Worm (Caenorhabditis elegans) whole organism, young adult: ENCODE data around the gene Y58A7A.2.

Source experiments
- F39B2.1 ChIP-seq: fragments of 200-800 bp; sonication (Bioruptor generic); IDR thresholded peaks from 2 replicates; pipeline ENCODE4 v1.3.6; 2022; ENCODE audit warnings: missing genetic modification reagents, missing genetic modification characterization, missing compliant biosample characterization
- K12H6.12 ChIP-seq: fragments of 200-800 bp; sonication (Bioruptor generic); optimal IDR thresholded peaks from 2 replicates; lab custom pipeline; 2018; ENCODE audit warnings: mild to moderate bottlenecking, missing genetic modification characterization, missing compliant biosample characterization
- Y56A3A.18 ChIP-seq: fragments of 200-800 bp; sonication (Bioruptor generic); IDR thresholded peaks from 2 replicates; pipeline ENCODE4 v1.3.6; 2022; ENCODE audit warnings: missing genetic modification reagents, missing genetic modification characterization, missing compliant biosample characterization
- ama-1 ChIP-seq, 3 experiments: fragments of 150-350 bp in 1 of 3; sonication (generic microtip) in 2 of 3; optimal IDR thresholded peaks; 2 replicates each; lab custom pipeline; 2014 to 2018; ENCODE audit warnings: missing biosample characterization in 2 of 3, missing genetic modification characterization in 2 of 3, missing genetic modification reagents in 2 of 3
- ccch-3 ChIP-seq: fragments of 200-800 bp; sonication (Bioruptor generic); optimal IDR thresholded peaks from 2 replicates; lab custom pipeline; 2018; ENCODE audit warnings: mild to moderate bottlenecking, missing genetic modification characterization, missing compliant biosample characterization
- ceh-100 ChIP-seq: fragments of 200-800 bp; sonication (Bioruptor generic); IDR thresholded peaks from 2 replicates; pipeline ENCODE4 v1.3.6; 2022; ENCODE audit warnings: missing genetic modification reagents, missing genetic modification characterization, missing compliant biosample characterization
- die-1 ChIP-seq: sonication (generic microtip); optimal IDR thresholded peaks from 2 replicates; lab custom pipeline; 2016; ENCODE audit warnings: missing genotype, mild to moderate bottlenecking, missing genetic modification characterization, missing compliant biosample characterization
- dpff-1 ChIP-seq: sonication (generic microtip); optimal IDR thresholded peaks from 2 replicates; lab custom pipeline; 2017; ENCODE audit warnings: mild to moderate bottlenecking, missing genetic modification characterization, missing compliant biosample characterization
- let-526 ChIP-seq: fragments of 200-800 bp; sonication (Bioruptor generic); IDR thresholded peaks from 2 replicates; pipeline ENCODE4 v1.3.6; 2022; ENCODE audit warnings: missing genetic modification reagents, missing genetic modification characterization, missing compliant biosample characterization
- lin-26 ChIP-seq: fragments of 200-800 bp; sonication (Bioruptor generic); IDR thresholded peaks from 2 replicates; pipeline ENCODE4 v1.3.6; 2022; ENCODE audit warnings: missing genetic modification reagents, missing genetic modification characterization, missing compliant biosample characterization
- lin-35 ChIP-seq, 3 experiments: fragments of 150-350 bp in 2 of 3; sonication (generic microtip) in 1 of 3; optimal IDR thresholded peaks; 2 replicates each; lab custom pipeline; 2014 to 2018; ENCODE audit warnings: missing biosample characterization in 3 of 3, missing genetic modification characterization in 3 of 3, missing genetic modification reagents in 3 of 3
- unc-130 ChIP-seq: sonication (generic microtip); optimal IDR thresholded peaks from 2 replicates; lab custom pipeline; 2016; ENCODE audit warnings: missing genetic modification reagents, missing genetic modification characterization, missing compliant biosample characterization
- ztf-25 ChIP-seq: fragments of 200-800 bp; sonication (Bioruptor generic); IDR thresholded peaks from 2 replicates; pipeline ENCODE4 v1.3.6; 2022; ENCODE audit warnings: missing genetic modification reagents, missing genetic modification characterization, missing compliant biosample characterization

DNA sequence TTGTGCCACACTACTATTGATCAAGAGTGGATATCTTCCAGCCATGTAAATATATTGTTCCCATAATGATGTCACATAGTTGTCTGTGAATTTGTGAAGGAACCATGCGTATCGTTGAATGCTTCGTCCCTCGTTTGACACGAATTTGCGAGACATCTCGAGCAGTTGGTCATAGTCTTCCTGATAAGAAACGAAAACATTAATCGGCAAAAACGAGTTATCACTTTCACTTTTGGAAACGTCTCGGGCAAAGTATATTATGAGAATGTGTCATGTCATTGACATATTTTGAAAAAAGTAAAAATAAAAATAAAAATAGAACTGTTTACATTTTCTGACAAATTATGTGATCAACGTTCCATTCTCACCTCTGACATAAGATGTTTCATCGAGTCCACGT, 45.5 kb downstream of the Y58A7A.2 start:
- no peak for TF ChIP-seq ccch-3 (GFP tag; lab: Kevin White, UChicago)
- TF ChIP-seq ceh-100 (GFP tag; lab: Robert Waterston, UW) = no peak
- TF ChIP-seq F39B2.1 (GFP tag; lab: Robert Waterston, UW) = no peak
- no peak for TF ChIP-seq die-1 (tag; lab: Kevin White, UChicago)
- TF ChIP-seq let-526 (GFP tag; lab: Robert Waterston, UW) = no peak
- TF ChIP-seq dpff-1 = no peak
- no peak for TF ChIP-seq unc-130 (GFP tag; lab: Kevin White, UChicago)
- TF ChIP-seq ama-1 (optimal IDR thresholded peaks at IDR 0.05; lab: Kevin White, UChicago) = no peak
- no peak for TF ChIP-seq ama-1 (GFP tag; optimal IDR thresholded peaks at IDR 0.05; lab: Kevin White, UChicago)
- TF ChIP-seq Y56A3A.18 (GFP tag; lab: Robert Waterston, UW) = no peak
- TF ChIP-seq lin-35 (GFP tag; optimal IDR thresholded peaks at IDR 0.05; lab: Kevin White, UChicago) = no peak
- TF ChIP-seq K12H6.12 = no peak
- no peak for TF ChIP-seq lin-26 (GFP tag; lab: Robert Waterston, UW)
- no peak for TF ChIP-seq ztf-25 (GFP tag; lab: Robert Waterston, UW)
